Fruit fly (Drosophila melanogaster) whole organism, prepupa: ENCODE measurements around the gene CG13315.

Experiments
- Blimp-1 ChIP-seq: fragments of 200-800 bp; sonication (Bioruptor generic); optimal IDR thresholded peaks from 3 replicates; lab custom pipeline; 2017; ENCODE audit warnings: missing biosample characterization, missing genetic modification characterization, mild to moderate bottlenecking, moderate library complexity, missing genetic modification reagents
- CG10631 ChIP-seq: fragments of 200-800 bp; sonication (Bioruptor generic); optimal IDR thresholded peaks from 2 replicates; lab custom pipeline; 2016; ENCODE audit warnings: missing biosample characterization, missing genetic modification characterization
- CG10669 ChIP-seq: fragments of 200-800 bp; sonication (Bioruptor generic); optimal IDR thresholded peaks from 3 replicates; lab custom pipeline; 2018; ENCODE audit warnings: missing biosample characterization, mild to moderate bottlenecking, missing genetic modification characterization, moderate library complexity
- CG11762 ChIP-seq: fragments of 200-800 bp; sonication (Bioruptor generic); optimal IDR thresholded peaks from 3 replicates; lab custom pipeline; 2016; ENCODE audit warnings: missing biosample characterization, missing genetic modification characterization; ENCODE audit not compliant: insufficient read depth
- CG15336 ChIP-seq: fragments of 200-800 bp; sonication (Bioruptor generic); IDR thresholded peaks from 2 replicates; pipeline ENCODE4 v1.3.6; 2022; ENCODE audit warnings: missing biosample characterization, missing genetic modification characterization
- CG1621 ChIP-seq: fragments of 200-800 bp; sonication (Bioruptor generic); optimal IDR thresholded peaks from 3 replicates; lab custom pipeline; 2018; ENCODE audit warnings: missing biosample characterization, mild to moderate bottlenecking, missing genetic modification characterization
- CG16779 ChIP-seq: fragments of 200-800 bp; sonication (Bioruptor generic); optimal IDR thresholded peaks from 3 replicates; lab custom pipeline; 2017; ENCODE audit warnings: missing biosample characterization, mild to moderate bottlenecking, missing genetic modification characterization
- CG3032 ChIP-seq: fragments of 200-800 bp; optimal IDR thresholded peaks from 2 replicates; lab custom pipeline; 2019; ENCODE audit warnings: missing biosample characterization, mild to moderate bottlenecking, missing genetic modification characterization, moderate library complexity
- CG31627 ChIP-seq: fragments of 200-800 bp; sonication (Bioruptor generic); optimal IDR thresholded peaks from 3 replicates; lab custom pipeline; 2016; ENCODE audit warnings: missing biosample characterization, missing genetic modification characterization
- CG32006 ChIP-seq: fragments of 200-800 bp; sonication (Bioruptor generic); optimal IDR thresholded peaks from 3 replicates; lab custom pipeline; 2017; ENCODE audit warnings: missing biosample characterization, mild to moderate bottlenecking, missing genetic modification characterization
- CG34406 ChIP-seq: fragments of 200-800 bp; sonication (Bioruptor generic); optimal IDR thresholded peaks from 3 replicates; lab custom pipeline; 2016; ENCODE audit warnings: missing biosample characterization, missing genetic modification characterization
- CG3919 ChIP-seq: fragments of 200-800 bp; sonication (Bioruptor generic); optimal IDR thresholded peaks from 3 replicates; lab custom pipeline; 2016; ENCODE audit warnings: missing biosample characterization, missing genetic modification characterization
- CG4318 ChIP-seq: fragments of 200-800 bp; sonication (Bioruptor generic); optimal IDR thresholded peaks from 3 replicates; lab custom pipeline; 2017; ENCODE audit warnings: missing biosample characterization, mild to moderate bottlenecking, missing genetic modification characterization
- CG6163 ChIP-seq: fragments of 200-800 bp; sonication (Bioruptor generic); IDR thresholded peaks from 3 replicates; pipeline ENCODE4 v1.3.6; 2022; ENCODE audit warnings: missing biosample characterization, missing genetic modification characterization
- CG6792 ChIP-seq: fragments of 200-800 bp; sonication (Bioruptor generic); optimal IDR thresholded peaks from 3 replicates; lab custom pipeline; 2016; ENCODE audit warnings: missing biosample characterization, missing genetic modification characterization
- CG6808 ChIP-seq: fragments of 200-800 bp; sonication (Bioruptor generic); optimal IDR thresholded peaks from 3 replicates; lab custom pipeline; 2017; ENCODE audit warnings: missing biosample characterization, missing genetic modification characterization, mild to moderate bottlenecking, moderate library complexity, missing genetic modification reagents
- CG6854 ChIP-seq: fragments of 200-800 bp; sonication (Bioruptor generic); optimal IDR thresholded peaks from 2 replicates; lab custom pipeline; 2017; ENCODE audit warnings: missing biosample characterization, mild to moderate bottlenecking, missing genetic modification characterization
- CG7368 ChIP-seq: fragments of 200-800 bp; sonication (Bioruptor generic); optimal IDR thresholded peaks from 3 replicates; lab custom pipeline; 2016; ENCODE audit warnings: missing biosample characterization, missing genetic modification characterization
- CG8119 ChIP-seq: fragments of 200-800 bp; sonication (Bioruptor generic); IDR thresholded peaks from 3 replicates; pipeline ENCODE4 v1.3.6; 2022; ENCODE audit warnings: missing biosample characterization, missing genetic modification characterization
- CG8319 ChIP-seq: fragments of 200-800 bp; sonication (Bioruptor generic); optimal IDR thresholded peaks from 3 replicates; lab custom pipeline; 2016; ENCODE audit warnings: missing biosample characterization, missing genetic modification characterization
- CG9139 ChIP-seq: fragments of 200-800 bp; sonication (Bioruptor generic); optimal IDR thresholded peaks from 3 replicates; lab custom pipeline; 2017; ENCODE audit warnings: missing biosample characterization, mild to moderate bottlenecking, missing genetic modification characterization
- Eip75B ChIP-seq: fragments of 200-800 bp; sonication (Bioruptor generic); optimal IDR thresholded peaks from 3 replicates; lab custom pipeline; 2016; ENCODE audit warnings: missing biosample characterization, missing genetic modification characterization
- Eip78C ChIP-seq: fragments of 200-800 bp; sonication (Bioruptor generic); peaks from one replicate; lab custom pipeline; 2016; ENCODE audit warnings: missing biosample characterization, missing genetic modification characterization
- Eip93F ChIP-seq: fragments of 200-800 bp; sonication (Bioruptor generic); optimal IDR thresholded peaks from 2 replicates; lab custom pipeline; 2016; ENCODE audit warnings: missing biosample characterization, mild to moderate bottlenecking, missing genetic modification characterization
- Ets21C ChIP-seq: fragments of 200-800 bp; sonication (Bioruptor generic); optimal IDR thresholded peaks from 3 replicates; lab custom pipeline; 2016; ENCODE audit warnings: missing biosample characterization, missing genetic modification characterization
- Ets96B ChIP-seq: fragments of 200-800 bp; optimal IDR thresholded peaks from 2 replicates; lab custom pipeline; 2019; ENCODE audit warnings: missing biosample characterization, mild to moderate bottlenecking, missing genetic modification characterization, moderate library complexity
- Gug ChIP-seq: fragments of 200-800 bp; sonication (Bioruptor generic); IDR thresholded peaks from 2 replicates; pipeline ENCODE4 v1.3.6; 2022; ENCODE audit warnings: missing biosample characterization, missing genetic modification characterization
- Hr38 ChIP-seq: sonication (Bioruptor generic); optimal IDR thresholded peaks from 2 replicates; lab custom pipeline; 2016; ENCODE audit warnings: missing biosample characterization, missing genetic modification characterization
- Hr4 ChIP-seq: fragments of 200-800 bp; sonication (Bioruptor generic); optimal IDR thresholded peaks from 3 replicates; lab custom pipeline; 2016; ENCODE audit warnings: missing biosample characterization, missing genetic modification characterization
- Lpt ChIP-seq: fragments of 200-800 bp; sonication (Bioruptor generic); optimal IDR thresholded peaks from 3 replicates; lab custom pipeline; 2016; ENCODE audit warnings: missing biosample characterization, missing genetic modification characterization
- OdsH ChIP-seq: fragments of 200-800 bp; sonication (Bioruptor generic); optimal IDR thresholded peaks from 3 replicates; lab custom pipeline; 2016; ENCODE audit warnings: missing biosample characterization, missing genetic modification characterization
- Smox ChIP-seq: fragments of 200-800 bp; sonication (Bioruptor generic); optimal IDR thresholded peaks from 3 replicates; lab custom pipeline; 2016; ENCODE audit warnings: missing biosample characterization, missing genetic modification characterization
- Sox102F ChIP-seq: fragments of 200-800 bp; sonication (Bioruptor generic); optimal IDR thresholded peaks from 2 replicates; lab custom pipeline; 2016; ENCODE audit warnings: missing biosample characterization, mild to moderate bottlenecking, missing genetic modification characterization
- Sox14 ChIP-seq: fragments of 200-800 bp; sonication (Bioruptor generic); optimal IDR thresholded peaks from 3 replicates; lab custom pipeline; 2016; ENCODE audit warnings: missing biosample characterization, missing genetic modification characterization
- Sox15 ChIP-seq: fragments of 200-800 bp; sonication (Bioruptor generic); optimal IDR thresholded peaks from 3 replicates; lab custom pipeline; 2016; ENCODE audit warnings: missing biosample characterization, missing genetic modification characterization
- achi ChIP-seq: fragments of 200-800 bp; sonication (Bioruptor generic); optimal IDR thresholded peaks from 3 replicates; lab custom pipeline; 2016; ENCODE audit warnings: missing biosample characterization, missing genetic modification characterization
- acj6 ChIP-seq: fragments of 200-800 bp; sonication (Bioruptor generic); optimal IDR thresholded peaks from 3 replicates; lab custom pipeline; 2016; ENCODE audit warnings: missing biosample characterization, missing genetic modification characterization
- cyc ChIP-seq: fragments of 200-800 bp; sonication (Bioruptor generic); optimal IDR thresholded peaks from 3 replicates; lab custom pipeline; 2016; ENCODE audit warnings: missing biosample characterization, missing genetic modification characterization
- dac ChIP-seq: fragments of 200-800 bp; sonication (Bioruptor generic); optimal IDR thresholded peaks from 2 replicates; lab custom pipeline; 2017; ENCODE audit warnings: missing biosample characterization, mild to moderate bottlenecking, missing genetic modification characterization
- dsx ChIP-seq: fragments of 200-800 bp; optimal IDR thresholded peaks from 3 replicates; lab custom pipeline; 2019; ENCODE audit warnings: missing biosample characterization, mild to moderate bottlenecking, missing genetic modification characterization, moderate library complexity; ENCODE audit not compliant: poor library complexity, severe bottlenecking
- eg ChIP-seq: fragments of 200-800 bp; sonication (Bioruptor generic); IDR thresholded peaks from 3 replicates; pipeline ENCODE4 v1.3.6; 2022; ENCODE audit warnings: missing biosample characterization, missing genetic modification characterization
- esn ChIP-seq: fragments of 200-800 bp; sonication (Bioruptor generic); optimal IDR thresholded peaks from 2 replicates; lab custom pipeline; 2016; ENCODE audit warnings: missing biosample characterization, mild to moderate bottlenecking, missing genetic modification characterization, moderate library complexity
- fd59A ChIP-seq: fragments of 200-800 bp; sonication (Bioruptor generic); optimal IDR thresholded peaks from 2 replicates; lab custom pipeline; 2017; ENCODE audit warnings: missing biosample characterization, mild to moderate bottlenecking, missing genetic modification characterization, missing genetic modification reagents
- fd85E ChIP-seq: fragments of 200-800 bp; sonication (Bioruptor generic); optimal IDR thresholded peaks from 3 replicates; lab custom pipeline; 2016; ENCODE audit warnings: missing biosample characterization, missing genetic modification characterization
- lz ChIP-seq: fragments of 200-800 bp; sonication (Bioruptor generic); optimal IDR thresholded peaks from 3 replicates; lab custom pipeline; 2016; ENCODE audit warnings: missing biosample characterization, missing genetic modification characterization
- pdm3 ChIP-seq: fragments of 200-800 bp; sonication (Bioruptor generic); optimal IDR thresholded peaks from 3 replicates; lab custom pipeline; 2016; ENCODE audit warnings: missing biosample characterization, missing genetic modification characterization
- spab ChIP-seq: fragments of 200-800 bp; sonication (Bioruptor generic); optimal IDR thresholded peaks from 2 replicates; lab custom pipeline; 2017; ENCODE audit warnings: missing biosample characterization, mild to moderate bottlenecking, missing genetic modification characterization, missing genetic modification reagents
- ss ChIP-seq, 2 experiments: fragments of 200-800 bp; sonication (Bioruptor generic); optimal IDR thresholded peaks; 2 replicates in 1 of 2; 3 replicates in 1 of 2; lab custom pipeline; 2017 to 2018; ENCODE audit warnings: mild to moderate bottlenecking in 2 of 2, missing biosample characterization in 2 of 2, missing genetic modification characterization in 2 of 2, moderate library complexity in 1 of 2
- svp ChIP-seq: fragments of 200-800 bp; sonication (Bioruptor generic); peaks from one replicate; lab custom pipeline; 2016; ENCODE audit warnings: missing biosample characterization, missing genetic modification characterization
- topi ChIP-seq: fragments of 200-800 bp; sonication (Bioruptor generic); optimal IDR thresholded peaks from 3 replicates; lab custom pipeline; 2016; ENCODE audit warnings: missing biosample characterization, missing genetic modification characterization
- vri ChIP-seq: fragments of 200-800 bp; sonication (Bioruptor generic); optimal IDR thresholded peaks from 3 replicates; lab custom pipeline; 2016; ENCODE audit warnings: missing biosample characterization, mild to moderate bottlenecking, missing genetic modification characterization

Gene CG13315

dm6 chr3L:9057429-9058088 lies 39.1 kb upstream of the CG13315 start:
- TF ChIP-seq pdm3 (GFP tag; lab: Kevin White, UChicago), result peak; percentile 95
- peak; percentile 95 for TF ChIP-seq lz
- TF ChIP-seq Gug (GFP tag; lab: Robert Waterston, UW), result peak; percentile 96
- TF ChIP-seq acj6, result peak; percentile 98
- TF ChIP-seq CG15336 (GFP tag; lab: Robert Waterston, UW), result peak; percentile 98
- TF ChIP-seq CG11762 (GFP tag; lab: Kevin White, UChicago), result peak; percentile 94
- TF ChIP-seq Sox102F (GFP tag; lab: Kevin White, UChicago), result peak; percentile 96
- TF ChIP-seq Hr38 (GFP tag; lab: Kevin White, UChicago), result no peak
- TF ChIP-seq CG31627, result peak; percentile 91
- peak; percentile 98 for TF ChIP-seq svp (GFP tag; lab: Kevin White, UChicago)
- TF ChIP-seq Eip78C (GFP tag; lab: Kevin White, UChicago), result peak; percentile 99
- peak; percentile 99 for TF ChIP-seq CG10631
- TF ChIP-seq CG6808 (GFP tag; lab: Kevin White, UChicago), result peak; percentile 95
- TF ChIP-seq Ets21C (GFP tag; lab: Kevin White, UChicago), result peak; percentile 86
- TF ChIP-seq Smox, result peak; percentile 95
- peak; percentile 95 for TF ChIP-seq CG16779 (tag; lab: Kevin White, UChicago)
- TF ChIP-seq OdsH (GFP tag; lab: Kevin White, UChicago), result peak; percentile 98
- TF ChIP-seq CG6854 (GFP tag; lab: Kevin White, UChicago), result peak; percentile 93
- peak; percentile 99 for TF ChIP-seq CG3032 (tag; lab: Kevin White, UChicago)
- TF ChIP-seq fd85E (GFP tag; lab: Kevin White, UChicago), result peak; percentile 88
- TF ChIP-seq dsx (GFP tag; lab: Kevin White, UChicago), result peak; percentile 97
- peak; percentile 97 for TF ChIP-seq CG32006 (GFP tag; lab: Kevin White, UChicago)
- peak; percentile 94 for TF ChIP-seq dac
- TF ChIP-seq CG6792 (GFP tag; lab: Kevin White, UChicago), result peak; percentile 97
- peak; percentile 98 for TF ChIP-seq CG3919
- TF ChIP-seq CG4318 (GFP tag; lab: Kevin White, UChicago), result peak; percentile 93
- peak; percentile 90 for TF ChIP-seq Eip93F
- peak; percentile 97 for TF ChIP-seq fd59A
- TF ChIP-seq topi, result peak; percentile 95
- TF ChIP-seq Sox14 (GFP tag; lab: Kevin White, UChicago), result peak; percentile 93
- peak; percentile 95 for TF ChIP-seq CG9139 (GFP tag; lab: Kevin White, UChicago)
- TF ChIP-seq Hr4 (GFP tag; lab: Kevin White, UChicago), result peak; percentile 95
- TF ChIP-seq Sox15, result peak; percentile 88
- TF ChIP-seq CG10669 (GFP tag; lab: Kevin White, UChicago), result peak; percentile 97
- peak; percentile 97 for TF ChIP-seq achi (GFP tag; lab: Kevin White, UChicago)
- peak; percentile 98 for TF ChIP-seq CG8119
- TF ChIP-seq Ets96B (tag; lab: Kevin White, UChicago), result peak; percentile 98
- peak; percentile 95 for TF ChIP-seq CG7368 (GFP tag; lab: Kevin White, UChicago)
- TF ChIP-seq CG34406 (GFP tag; lab: Kevin White, UChicago), result peak; percentile 97
- peak; percentile 99 for TF ChIP-seq Blimp-1 (GFP tag; lab: Kevin White, UChicago)
- TF ChIP-seq CG8319 (GFP tag; lab: Kevin White, UChicago), result peak; percentile 94
- TF ChIP-seq CG6163 (GFP tag; lab: Robert Waterston, UW), result peak; percentile 98
- peak; percentile 96 for TF ChIP-seq Lpt (GFP tag; lab: Kevin White, UChicago)
- TF ChIP-seq Eip75B (GFP tag; lab: Kevin White, UChicago), result peak; percentile 97
- peak; percentile 98 for TF ChIP-seq esn
- peak; percentile 94 for TF ChIP-seq vri (GFP tag; lab: Kevin White, UChicago)
- peak; percentile 93 for TF ChIP-seq CG1621
- TF ChIP-seq spab (GFP tag; lab: Kevin White, UChicago), result peak; percentile 97
- TF ChIP-seq ss (GFP tag; optimal IDR thresholded peaks at IDR 0.05; lab: Kevin White, UChicago), result peak; percentile 98
- TF ChIP-seq cyc (GFP tag; lab: Kevin White, UChicago), result peak; percentile 94
- TF ChIP-seq eg (GFP tag; lab: Robert Waterston, UW), result peak; percentile 97
